Fruit fly (Drosophila melanogaster): ENCODE results near the gene CG13784.

The CG13784 gene

DNA sequence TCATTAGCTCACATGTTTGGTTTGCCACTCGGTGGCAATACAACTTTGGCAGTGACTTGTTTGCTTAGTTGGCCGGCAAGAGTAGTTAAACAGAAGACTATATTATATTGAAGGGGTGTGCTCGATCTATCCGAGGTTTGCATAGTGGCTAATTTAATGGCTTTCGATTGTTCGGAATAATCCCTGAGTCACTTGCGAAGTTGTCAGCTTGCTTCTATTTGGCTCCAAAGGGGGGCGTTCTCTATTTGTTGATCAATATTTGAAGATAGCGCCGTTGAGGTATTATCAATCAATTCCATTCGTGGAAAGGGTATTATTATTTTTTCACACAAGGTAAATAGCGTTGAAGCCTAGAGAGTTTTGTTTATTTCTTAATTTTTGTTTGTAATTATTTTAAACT, 28.3 kb upstream of the CG13784 start (continued):
- TF ChIP-seq croc (GFP tag; conservative IDR thresholded peaks at IDR 0.05) (no peak), gcm2 (GFP tag; optimal IDR thresholded peaks at IDR 0.05) (no peak), Doc2 (GFP tag; IDR thresholded peaks at IDR 0.05) (no peak), CG18619 (GFP tag; optimal IDR thresholded peaks at IDR 0.05) (peak; percentile 29), CG7357 (GFP tag; IDR thresholded peaks at IDR 0.05) (no peak), sim (GFP tag; IDR thresholded peaks at IDR 0.05) (no peak), Dad (GFP tag; optimal IDR thresholded peaks at IDR 0.05) (no peak), cg (GFP tag; optimal IDR thresholded peaks at IDR 0.05) (no peak), Ptx1 (GFP tag; IDR thresholded peaks at IDR 0.05) (no peak), NfI (GFP tag; optimal IDR thresholded peaks at IDR 0.05) (no peak), repo (GFP tag; optimal IDR thresholded peaks at IDR 0.05) (peak; percentile 3), CG30020 (tag; optimal IDR thresholded peaks at IDR 0.05) (no peak), tup (GFP tag; optimal IDR thresholded peaks at IDR 0.05) (no peak), sob (GFP tag; IDR thresholded peaks at IDR 0.05) (peak; percentile 33; the same call in 1 of the 2 replicates), CG18262 (tag; optimal IDR thresholded peaks at IDR 0.05) (no peak)

DNA sequence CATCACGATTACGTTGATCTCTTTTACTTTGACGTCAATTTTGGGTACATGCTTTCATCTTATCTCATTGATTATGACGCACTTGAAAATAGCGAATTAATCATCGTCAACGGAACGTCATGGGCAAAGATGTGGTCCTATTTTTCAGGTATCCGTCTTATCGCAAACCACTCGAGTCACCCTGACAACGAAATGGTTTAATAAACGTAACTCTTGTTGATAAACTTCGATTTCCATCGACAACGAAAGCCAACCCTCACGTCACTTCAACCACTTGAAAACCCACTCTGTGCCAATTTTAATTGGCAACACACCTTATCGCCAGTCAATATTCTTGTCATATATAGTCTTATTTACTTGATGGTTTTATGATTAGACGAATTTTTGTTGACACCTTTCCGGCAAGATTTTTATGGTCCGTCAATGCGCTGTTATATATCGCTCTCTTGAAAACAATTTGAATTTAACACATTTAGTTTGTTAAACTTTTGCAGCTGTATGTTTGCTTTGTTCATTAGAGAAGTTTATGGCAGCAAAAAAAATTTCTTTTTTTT, 22.5 kb upstream of the CG13784 start:
- TF ChIP-seq bbx (GFP tag; IDR thresholded peaks at IDR 0.05; ENCODE audit: partially characterized antibody) (no peak), CG34376 (GFP tag; optimal IDR thresholded peaks at IDR 0.05) (peak; percentile 69), h (optimal IDR thresholded peaks at IDR 0.05) (no peak), CG18476 (GFP tag; optimal IDR thresholded peaks at IDR 0.05) (no peak), vnd (GFP tag; IDR thresholded peaks at IDR 0.05; ENCODE audit: partially characterized antibody) (0 out of 3 replicates have a peak, but pooled peaks have one; percentile 39), CG18599 (GFP tag; optimal IDR thresholded peaks at IDR 0.05) (peak; percentile 33), CG17912 (GFP tag; optimal IDR thresholded peaks at IDR 0.05) (no peak), CG2678 (tag; optimal IDR thresholded peaks at IDR 0.05) (peak; percentile 15), BEAF-32 (GFP tag; optimal IDR thresholded peaks at IDR 0.05) (no peak), CG11456 (GFP tag; IDR thresholded peaks at IDR 0.05) (no peak), Asciz (GFP tag; optimal IDR thresholded peaks at IDR 0.05) (no peak), exex (tag; optimal IDR thresholded peaks at IDR 0.05) (peak; percentile 93), CG12659 (GFP tag; optimal IDR thresholded peaks at IDR 0.05) (no peak), CG4707 (GFP tag; optimal IDR thresholded peaks at IDR 0.05) (no peak), sc (optimal IDR thresholded peaks at IDR 0.05) (no peak), sc (GFP tag; optimal IDR thresholded peaks at IDR 0.05) (no peak), eyg (GFP tag; optimal IDR thresholded peaks at IDR 0.05) (no peak), Jarid2 (GFP tag; optimal IDR thresholded peaks at IDR 0.05) (no peak), mirr (GFP tag; optimal IDR thresholded peaks at IDR 0.05) (peak; percentile 48), Atf-2 (GFP tag; optimal IDR thresholded peaks at IDR 0.05) (no peak), tup (GFP tag; optimal IDR thresholded peaks at IDR 0.05) (no peak), Myb (GFP tag; optimal IDR thresholded peaks at IDR 0.05) (no peak), E2f2 (GFP tag; IDR thresholded peaks at IDR 0.05) (no peak), dpn (GFP tag; optimal IDR thresholded peaks at IDR 0.05) (no peak), NC2β (GFP tag; optimal IDR thresholded peaks at IDR 0.05) (no peak), Lhr (GFP tag; optimal IDR thresholded peaks at IDR 0.05) (no peak), Nf-YA (GFP tag; IDR thresholded peaks at IDR 0.05) (no peak), shn (GFP tag; optimal IDR thresholded peaks at IDR 0.05) (no peak), emc (GFP tag; optimal IDR thresholded peaks at IDR 0.05) (no peak), CG4854 (GFP tag; optimal IDR thresholded peaks at IDR 0.05) (no peak), CG13123 (GFP tag; optimal IDR thresholded peaks at IDR 0.05) (no peak), Dad (GFP tag; optimal IDR thresholded peaks at IDR 0.05) (no peak), CG15601 (tag; optimal IDR thresholded peaks at IDR 0.05) (no peak), btn (GFP tag; optimal IDR thresholded peaks at IDR 0.05) (no peak), fd64A (GFP tag; optimal IDR thresholded peaks at IDR 0.05) (no peak), gro (GFP tag; optimal IDR thresholded peaks at IDR 0.05) (peak; percentile 42), CG10565 (GFP tag; optimal IDR thresholded peaks at IDR 0.05) (no peak)

Data from whole organism, embryonic.